Worm (Caenorhabditis elegans) whole organism, L1 larva: Measurements from ENCODE around the gene rpn-6.1.

ENCODE experiments used
- C04F5.9 ChIP-seq: sonication (generic microtip); optimal IDR thresholded peaks from 2 replicates; lab custom pipeline; 2016; ENCODE audit warnings: missing genetic modification characterization, missing compliant biosample characterization
- C16A3.4 ChIP-seq: fragments of 150-350 bp; optimal IDR thresholded peaks from 2 replicates; lab custom pipeline; 2014; ENCODE audit warnings: missing biosample characterization, missing genetic modification characterization
- alr-1 ChIP-seq: fragments of 200-800 bp; sonication (Bioruptor generic); optimal IDR thresholded peaks from 2 replicates; lab custom pipeline; 2018; ENCODE audit warnings: borderline replicate concordance, mild to moderate bottlenecking, missing genetic modification characterization, missing compliant biosample characterization
- aly-2 ChIP-seq: fragments of 150-350 bp; optimal IDR thresholded peaks from 2 replicates; lab custom pipeline; 2014; ENCODE audit warnings: missing biosample characterization, missing genetic modification characterization
- ceh-63 ChIP-seq: fragments of 200-800 bp; sonication (Bioruptor generic); optimal IDR thresholded peaks from 2 replicates; lab custom pipeline; 2018; ENCODE audit warnings: mild to moderate bottlenecking, missing genetic modification characterization, missing compliant biosample characterization
- ceh-88 ChIP-seq: fragments of 200-800 bp; sonication (Bioruptor generic); IDR thresholded peaks from 2 replicates; pipeline ENCODE4 v1.3.6; 2022; ENCODE audit warnings: missing genetic modification characterization, missing compliant biosample characterization
- dsc-1 ChIP-seq: sonication (generic microtip); optimal IDR thresholded peaks from 2 replicates; lab custom pipeline; 2016; ENCODE audit warnings: mild to moderate bottlenecking, missing genetic modification characterization, missing compliant biosample characterization
- efl-1 ChIP-seq, 4 experiments: fragments of 150-350 bp; optimal IDR thresholded peaks in 3 of 4; peaks in 1 of 4; 1 replicate in 1 of 4; 2 replicates in 3 of 4; lab custom pipeline; 2014; ENCODE audit warnings: missing biosample characterization in 2 of 4, missing genetic modification characterization in 2 of 4, missing genetic modification reagents in 2 of 4
- efl-3 ChIP-seq: fragments of 200-800 bp; sonication (Bioruptor generic); optimal IDR thresholded peaks from 2 replicates; lab custom pipeline; 2018; ENCODE audit warnings: mild to moderate bottlenecking, missing genetic modification characterization, missing compliant biosample characterization
- elt-2 ChIP-seq: sonication (generic microtip); optimal IDR thresholded peaks from 2 replicates; lab custom pipeline; 2016; ENCODE audit warnings: missing genetic modification characterization, mild to moderate bottlenecking, inconsistent platforms, missing compliant biosample characterization, missing genetic modification reagents
- ets-5 ChIP-seq: fragments of 200-800 bp; sonication (Bioruptor generic); IDR thresholded peaks from 2 replicates; pipeline ENCODE4 v1.3.6; 2022; ENCODE audit warnings: missing genetic modification characterization, missing compliant biosample characterization
- fkh-4 ChIP-seq: sonication (generic microtip); optimal IDR thresholded peaks from 2 replicates; lab custom pipeline; 2016; ENCODE audit warnings: missing compliant biosample characterization, missing genetic modification characterization, borderline replicate concordance
- fos-1 ChIP-seq: fragments of 150-350 bp; optimal IDR thresholded peaks from 2 replicates; lab custom pipeline; 2014; ENCODE audit warnings: missing biosample characterization, missing genetic modification characterization
- grh-1 ChIP-seq: fragments of 200-800 bp; sonication (Bioruptor generic); IDR thresholded peaks from 2 replicates; pipeline ENCODE4 v1.3.6; 2022; ENCODE audit warnings: missing genetic modification reagents, missing genetic modification characterization, missing compliant biosample characterization
- hlh-17 ChIP-seq: fragments of 200-800 bp; sonication (Bioruptor generic); optimal IDR thresholded peaks from 2 replicates; lab custom pipeline; 2018; ENCODE audit warnings: missing genetic modification characterization, mild to moderate bottlenecking, missing compliant biosample characterization, moderate library complexity, borderline replicate concordance
- hlh-4 ChIP-seq: sonication (generic microtip); optimal IDR thresholded peaks from 2 replicates; lab custom pipeline; 2016; ENCODE audit warnings: mild to moderate bottlenecking, missing genetic modification characterization, missing compliant biosample characterization
- isw-1 ChIP-seq: fragments of 200-800 bp; sonication (Bioruptor generic); IDR thresholded peaks from 2 replicates; pipeline ENCODE4 v1.3.6; 2022; ENCODE audit warnings: missing genetic modification characterization, missing compliant biosample characterization
- lin-14 ChIP-seq: fragments of 200-800 bp; sonication (Bioruptor generic); optimal IDR thresholded peaks from 2 replicates; lab custom pipeline; 2018; ENCODE audit warnings: mild to moderate bottlenecking, missing genetic modification characterization, moderate library complexity, missing compliant biosample characterization
- lin-35 ChIP-seq, 2 experiments: fragments of 150-350 bp; optimal IDR thresholded peaks; 2 replicates each; lab custom pipeline; 2014; ENCODE audit warnings: missing biosample characterization in 2 of 2, missing genetic modification characterization in 2 of 2, missing genetic modification reagents in 2 of 2
- lsy-2 ChIP-seq, 2 experiments: fragments of 150-350 bp; optimal IDR thresholded peaks; 2 replicates each; lab custom pipeline; 2014; ENCODE audit warnings: missing biosample characterization in 2 of 2, missing genetic modification characterization in 2 of 2
- mdl-1 ChIP-seq, 2 experiments: fragments of 150-350 bp; optimal IDR thresholded peaks; 2 replicates each; lab custom pipeline; 2014 to 2017; ENCODE audit warnings: missing biosample characterization in 2 of 2, missing genetic modification characterization in 2 of 2, inconsistent platforms in 1 of 2
- mef-2 ChIP-seq: fragments of 150-350 bp; optimal IDR thresholded peaks from 2 replicates; lab custom pipeline; 2014; ENCODE audit warnings: missing biosample characterization, missing genetic modification characterization
- nhr-11 ChIP-seq: fragments of 150-350 bp; optimal IDR thresholded peaks from 2 replicates; lab custom pipeline; 2014; ENCODE audit warnings: missing biosample characterization, missing genetic modification characterization
- nhr-12 ChIP-seq: sonication (generic microtip); optimal IDR thresholded peaks from 2 replicates; lab custom pipeline; 2017; ENCODE audit warnings: missing biosample characterization, missing genetic modification characterization
- nhr-19 ChIP-seq: fragments of 200-800 bp; sonication (Bioruptor generic); conservative IDR thresholded peaks from 2 replicates; pipeline ENCODE4 v1.3.6; 2022; ENCODE audit warnings: missing genetic modification characterization, missing compliant biosample characterization
- nhr-20 ChIP-seq: sonication (generic microtip); optimal IDR thresholded peaks from 2 replicates; lab custom pipeline; 2016; ENCODE audit warnings: mild to moderate bottlenecking, missing genetic modification characterization, missing compliant biosample characterization
- nhr-47 ChIP-seq: sonication (generic microtip); optimal IDR thresholded peaks from 2 replicates; lab custom pipeline; 2016; ENCODE audit warnings: mild to moderate bottlenecking, missing genetic modification characterization, moderate library complexity, missing compliant biosample characterization
- nhr-71 ChIP-seq: sonication (generic microtip); optimal IDR thresholded peaks from 2 replicates; lab custom pipeline; 2016; ENCODE audit warnings: mild to moderate bottlenecking, missing genetic modification characterization, moderate library complexity, missing compliant biosample characterization
- nhr-84 ChIP-seq: sonication (generic microtip); optimal IDR thresholded peaks from 2 replicates; lab custom pipeline; 2017; ENCODE audit warnings: missing biosample characterization, missing genetic modification characterization
- nhr-90 ChIP-seq: sonication (generic microtip); optimal IDR thresholded peaks from 2 replicates; lab custom pipeline; 2016; ENCODE audit warnings: mild to moderate bottlenecking, missing genetic modification characterization, missing compliant biosample characterization; ENCODE audit not compliant: poor library complexity
- pag-3 ChIP-seq: sonication (generic microtip); optimal IDR thresholded peaks from 2 replicates; lab custom pipeline; 2017; ENCODE audit warnings: missing genetic modification characterization, mild to moderate bottlenecking, missing compliant biosample characterization, antibody characterized with exemption, borderline replicate concordance; ENCODE audit not compliant: insufficient read depth
- pqm-1 ChIP-seq: sonication (generic microtip); optimal IDR thresholded peaks from 3 replicates; lab custom pipeline; 2017; ENCODE audit warnings: missing biosample characterization, missing genetic modification characterization
- rnt-1 ChIP-seq: sonication (generic microtip); optimal IDR thresholded peaks from 2 replicates; lab custom pipeline; 2016; ENCODE audit warnings: mild to moderate bottlenecking, missing genetic modification characterization, moderate library complexity, missing compliant biosample characterization
- skn-1 ChIP-seq: fragments of 150-350 bp; optimal IDR thresholded peaks from 2 replicates; lab custom pipeline; 2014; ENCODE audit warnings: missing biosample characterization, missing genetic modification characterization
- sox-4 ChIP-seq: sonication (generic microtip); optimal IDR thresholded peaks from 2 replicates; lab custom pipeline; 2016; ENCODE audit warnings: missing genetic modification characterization, missing compliant biosample characterization
- sup-37 ChIP-seq: fragments of 200-800 bp; sonication (Bioruptor generic); optimal IDR thresholded peaks from 2 replicates; lab custom pipeline; 2018; ENCODE audit warnings: mild to moderate bottlenecking, missing genetic modification characterization, missing compliant biosample characterization
- unc-130 ChIP-seq: fragments of 150-350 bp; optimal IDR thresholded peaks from 2 replicates; lab custom pipeline; 2017; ENCODE audit warnings: missing biosample characterization, missing genetic modification characterization, inconsistent platforms
- unc-30 ChIP-seq: sonication (generic microtip); optimal IDR thresholded peaks from 2 replicates; lab custom pipeline; 2017; ENCODE audit warnings: missing biosample characterization, missing genetic modification characterization
- unc-62 ChIP-seq: fragments of 150-350 bp; optimal IDR thresholded peaks from 2 replicates; lab custom pipeline; 2014; ENCODE audit warnings: missing biosample characterization, missing genetic modification reagents, missing genetic modification characterization
- xbp-1 ChIP-seq: sonication (generic microtip); optimal IDR thresholded peaks from 2 replicates; lab custom pipeline; 2016; ENCODE audit warnings: missing genetic modification characterization, missing compliant biosample characterization
- ztf-4 ChIP-seq: fragments of 150-350 bp; optimal IDR thresholded peaks from 2 replicates; lab custom pipeline; 2014; ENCODE audit warnings: missing biosample characterization, missing genetic modification characterization

rpn-6.1 gene

ce11 chrIII:6988060-6988459, 26.3 kb upstream of the rpn-6.1 start (continued):
- peak; percentile 61 for TF ChIP-seq mef-2 (tag; lab: Kevin White, UChicago)
- TF ChIP-seq efl-1 (optimal IDR thresholded peaks at IDR 0.05; lab: Kevin White, UChicago): peak; percentile 11 to 35
- TF ChIP-seq efl-1 (GFP tag; optimal IDR thresholded peaks at IDR 0.05 in 1 of 2; lab: Kevin White, UChicago): no peak
- peak; percentile 39 for TF ChIP-seq ztf-4
- TF ChIP-seq lsy-2 (tag; optimal IDR thresholded peaks at IDR 0.05; lab: Kevin White, UChicago): peak; percentile 63 to 89
- TF ChIP-seq alr-1 (tag; lab: Kevin White, UChicago): no peak
- peak; percentile 42 for TF ChIP-seq nhr-47 (tag; lab: Kevin White, UChicago)
- TF ChIP-seq dsc-1 (tag; lab: Kevin White, UChicago): peak; percentile 57
- TF ChIP-seq C16A3.4 (tag; lab: Kevin White, UChicago): peak; percentile 32
- TF ChIP-seq elt-2 (tag; lab: Kevin White, UChicago): no peak
- peak; percentile 3 for TF ChIP-seq fkh-4 (tag; lab: Kevin White, UChicago)
- TF ChIP-seq fos-1 (tag; lab: Kevin White, UChicago): no peak
- peak in 1 of 2 experiments; percentile 22 for TF ChIP-seq lin-35 (GFP tag; optimal IDR thresholded peaks at IDR 0.05; lab: Kevin White, UChicago)
- TF ChIP-seq nhr-19: peak; percentile 84
- TF ChIP-seq sup-37 (GFP tag; lab: Kevin White, UChicago): peak; percentile 16
- TF ChIP-seq nhr-90: no peak

DNA sequence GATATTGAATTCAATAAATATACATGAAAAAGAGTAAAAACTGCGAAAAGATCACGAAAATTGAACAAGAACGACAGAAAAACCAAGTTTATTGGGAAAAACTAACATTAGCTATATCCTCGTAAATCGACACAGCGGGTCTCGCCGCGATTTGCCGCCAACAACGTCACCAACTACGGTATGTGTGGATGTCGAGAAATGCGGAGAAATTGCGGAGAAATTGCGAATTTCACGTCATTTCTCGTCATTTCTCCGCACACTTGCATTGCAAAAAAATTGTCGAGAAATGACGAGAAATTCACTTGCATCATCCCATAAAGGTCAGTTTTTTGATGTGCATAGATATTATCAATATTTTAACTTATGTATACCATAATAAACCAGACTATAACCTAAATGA, 23.3 kb upstream of the rpn-6.1 start:
- TF ChIP-seq C04F5.9 (peak; percentile 84), isw-1 (GFP tag; lab: Robert Waterston, UW) (peak; percentile 23; the same call in 1 of the 2 replicates), nhr-19 (peak; percentile 42)

DNA sequence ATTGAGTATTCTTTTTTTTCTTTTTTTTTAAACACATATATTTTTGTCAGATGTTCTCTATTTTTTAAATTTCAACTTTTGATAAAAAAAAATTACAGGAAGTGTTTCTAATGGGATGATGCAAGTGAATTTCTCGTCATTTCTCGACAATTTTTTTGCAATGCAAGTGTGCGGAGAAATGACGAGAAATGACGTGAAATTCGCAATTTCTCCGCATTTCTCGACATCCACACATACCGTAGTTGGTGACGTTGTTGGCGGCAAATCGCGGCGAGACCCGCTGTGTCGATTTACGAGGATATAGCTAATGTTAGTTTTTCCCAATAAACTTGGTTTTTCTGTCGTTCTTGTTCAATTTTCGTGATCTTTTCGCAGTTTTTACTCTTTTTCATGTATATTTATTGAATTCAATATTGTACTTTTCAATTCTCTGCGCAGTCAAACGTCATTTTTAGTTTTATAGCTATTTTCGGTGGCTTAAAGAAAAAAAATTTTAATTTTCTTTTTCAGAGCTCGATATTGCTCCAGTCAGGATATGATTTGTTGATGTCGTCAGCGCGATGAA, 20.3 kb upstream of the rpn-6.1 start, which contains the start of gene F31E3.6:
TSS of gene F31E3.6 (plus strand) at position 93 of the 565 bp plus-strand sequence.
- TF ChIP-seq C04F5.9 (peak; percentile 99), nhr-19 (peak; percentile 63), lsy-2 (tag; optimal IDR thresholded peaks at IDR 0.05; lab: Kevin White, UChicago) (peak in 1 of 2 experiments; percentile 53), isw-1 (GFP tag; lab: Robert Waterston, UW) (peak; percentile 57), ceh-88 (GFP tag; lab: Robert Waterston, UW) (peak; percentile 67), grh-1 (GFP tag; lab: Robert Waterston, UW) (peak; percentile 43)

ce11 chrIII:6979584-6979983, 17.8 kb upstream of the rpn-6.1 start, which contains the start of gene ceh-20:
ceh-20 (plus strand) TSS chrIII:6979884.
- no peak for TF ChIP-seq nhr-12
- no peak for TF ChIP-seq nhr-84 (tag; lab: Kevin White, UChicago)
- TF ChIP-seq pag-3 (tag; lab: Kevin White, UChicago): no peak
- no peak for TF ChIP-seq ceh-88 (GFP tag; lab: Robert Waterston, UW)
- no peak for TF ChIP-seq rnt-1
- no peak for TF ChIP-seq nhr-71
- no peak for TF ChIP-seq hlh-4 (tag; lab: Kevin White, UChicago)
- TF ChIP-seq mdl-1 (tag; optimal IDR thresholded peaks at IDR 0.05; lab: Kevin White, UChicago): no peak
- no peak for TF ChIP-seq ztf-4
- TF ChIP-seq unc-30 (tag; lab: Kevin White, UChicago): no peak
- no peak for TF ChIP-seq sup-37 (GFP tag; lab: Kevin White, UChicago)
- no peak for TF ChIP-seq mef-2 (tag; lab: Kevin White, UChicago)
- TF ChIP-seq C04F5.9: no peak
- no peak for TF ChIP-seq elt-2 (tag; lab: Kevin White, UChicago)
- TF ChIP-seq nhr-19: no peak
- TF ChIP-seq ets-5 (GFP tag; lab: Robert Waterston, UW): no peak
- TF ChIP-seq unc-62 (GFP tag; lab: Kevin White, UChicago): no peak
- TF ChIP-seq skn-1 (tag; lab: Kevin White, UChicago): no peak
- no peak for TF ChIP-seq C16A3.4 (tag; lab: Kevin White, UChicago)
- TF ChIP-seq hlh-17: no peak

DNA sequence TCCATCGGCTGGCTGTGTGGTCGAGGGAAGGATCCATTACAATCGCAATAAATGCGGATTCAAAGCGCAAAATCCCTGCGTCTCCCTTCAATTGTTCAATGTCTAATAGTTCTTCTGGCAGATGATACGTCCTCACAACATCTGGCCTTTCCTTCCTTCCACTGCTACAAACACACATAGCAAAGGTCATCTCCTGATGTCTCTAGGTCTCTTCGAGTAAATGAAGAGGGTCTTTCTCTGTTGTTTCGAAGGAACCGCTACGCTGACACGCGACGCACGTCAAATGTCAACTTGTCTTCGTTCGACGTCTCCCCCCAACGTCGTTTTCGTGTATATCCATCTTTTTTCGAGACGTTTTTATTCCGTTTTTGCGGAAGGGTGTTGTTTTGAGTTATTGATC, 17.1 kb upstream of the rpn-6.1 start:
- TF ChIP-seq sox-4 (tag; lab: Kevin White, UChicago) (no peak), unc-130 (peak; percentile 75), ceh-63 (GFP tag; lab: Kevin White, UChicago) (no peak), aly-2 (peak; percentile 11), efl-3 (GFP tag; lab: Kevin White, UChicago) (no peak), xbp-1 (peak; percentile 20), lin-14 (GFP tag; lab: Kevin White, UChicago) (peak; percentile 91), efl-1 (optimal IDR thresholded peaks at IDR 0.05; lab: Kevin White, UChicago) (peak; percentile 48 to 62), efl-1 (GFP tag; optimal IDR thresholded peaks at IDR 0.05 in 1 of 2; lab: Kevin White, UChicago) (peak; percentile 40 to 82), nhr-11 (tag; lab: Kevin White, UChicago) (no peak), pqm-1 (no peak), nhr-20 (peak; percentile 71), lin-35 (GFP tag; optimal IDR thresholded peaks at IDR 0.05; lab: Kevin White, UChicago) (peak; percentile 43 to 72), unc-62 (GFP tag; lab: Kevin White, UChicago) (peak; percentile 80), C04F5.9 (peak; percentile 96), alr-1 (tag; lab: Kevin White, UChicago) (no peak), unc-30 (tag; lab: Kevin White, UChicago) (no peak), grh-1 (GFP tag; lab: Robert Waterston, UW) (no peak), lsy-2 (tag; optimal IDR thresholded peaks at IDR 0.05; lab: Kevin White, UChicago) (peak; percentile 79 to 94)
